Worm (Caenorhabditis elegans) whole organism, early embryonic: ENCODE measurements around the gene Y41D4B.14.

Experiments used
- B0310.2 ChIP-seq: sonication (generic microtip); optimal IDR thresholded peaks from 2 replicates; lab custom pipeline; 2016; ENCODE audit warnings: mild to moderate bottlenecking, missing genetic modification characterization, missing compliant biosample characterization
- F13C5.2 ChIP-seq: sonication (generic microtip); optimal IDR thresholded peaks from 2 replicates; lab custom pipeline; 2017; ENCODE audit warnings: mild to moderate bottlenecking, missing genetic modification characterization, inconsistent platforms, missing compliant biosample characterization
- aly-1 ChIP-seq: sonication (generic microtip); optimal IDR thresholded peaks from 2 replicates; lab custom pipeline; 2016; ENCODE audit warnings: missing genetic modification characterization, missing compliant biosample characterization
- ama-1 ChIP-seq: fragments of 150-350 bp; optimal IDR thresholded peaks from 2 replicates; lab custom pipeline; 2014
- ceh-13 ChIP-seq: fragments of 200-800 bp; sonication (Bioruptor generic); optimal IDR thresholded peaks from 2 replicates; lab custom pipeline; 2018; ENCODE audit warnings: mild to moderate bottlenecking, missing genetic modification characterization, missing compliant biosample characterization
- ceh-36 ChIP-seq: sonication (generic microtip); optimal IDR thresholded peaks from 2 replicates; lab custom pipeline; 2016; ENCODE audit warnings: missing genetic modification characterization, inconsistent platforms, missing compliant biosample characterization
- ets-7 ChIP-seq: sonication (generic microtip); optimal IDR thresholded peaks from 2 replicates; lab custom pipeline; 2016; ENCODE audit warnings: missing genotype, missing genetic modification characterization, missing compliant biosample characterization
- flt-1 ChIP-seq: fragments of 200-800 bp; sonication (Bioruptor generic); IDR thresholded peaks from 2 replicates; pipeline ENCODE4 v1.3.6; 2022; ENCODE audit warnings: missing genetic modification characterization, missing compliant biosample characterization
- hmbx-1 ChIP-seq: sonication (generic microtip); optimal IDR thresholded peaks from 2 replicates; lab custom pipeline; 2016; ENCODE audit warnings: mild to moderate bottlenecking, missing genetic modification characterization, missing compliant biosample characterization
- hmg-4 ChIP-seq: fragments of 200-800 bp; sonication (Bioruptor generic); optimal IDR thresholded peaks from 2 replicates; lab custom pipeline; 2018; ENCODE audit warnings: mild to moderate bottlenecking, missing genetic modification characterization, missing compliant biosample characterization
- hnd-1 ChIP-seq: sonication (generic microtip); optimal IDR thresholded peaks from 2 replicates; lab custom pipeline; 2016; ENCODE audit warnings: missing genetic modification characterization, missing compliant biosample characterization
- pes-1 ChIP-seq: fragments of 200-800 bp; sonication (Bioruptor generic); IDR thresholded peaks from 2 replicates; pipeline ENCODE4 v1.3.6; 2022; ENCODE audit warnings: missing genetic modification reagents, missing genetic modification characterization, missing compliant biosample characterization
- scrt-1 ChIP-seq: fragments of 200-800 bp; sonication (Bioruptor generic); IDR thresholded peaks from 2 replicates; pipeline ENCODE4 v1.3.6; 2022; ENCODE audit warnings: missing genetic modification characterization, missing compliant biosample characterization
- sea-1 ChIP-seq: fragments of 200-800 bp; sonication (Bioruptor generic); conservative IDR thresholded peaks from 2 replicates; pipeline ENCODE4 v1.3.6; 2022; ENCODE audit warnings: missing genetic modification characterization, missing compliant biosample characterization
- tbx-11 ChIP-seq: fragments of 200-800 bp; sonication (Bioruptor generic); IDR thresholded peaks from 2 replicates; pipeline ENCODE4 v1.3.6; 2022; ENCODE audit warnings: missing genetic modification characterization, missing compliant biosample characterization
- tbx-37 ChIP-seq: fragments of 200-800 bp; sonication (Bioruptor generic); conservative IDR thresholded peaks from 2 replicates; pipeline ENCODE4 v1.3.6; 2022; ENCODE audit warnings: missing genetic modification reagents, missing genetic modification characterization, missing compliant biosample characterization
- tra-4 ChIP-seq: sonication (generic microtip); optimal IDR thresholded peaks from 2 replicates; lab custom pipeline; 2017; ENCODE audit warnings: missing genetic modification characterization, missing compliant biosample characterization

Gene Y41D4B.14

DNA sequence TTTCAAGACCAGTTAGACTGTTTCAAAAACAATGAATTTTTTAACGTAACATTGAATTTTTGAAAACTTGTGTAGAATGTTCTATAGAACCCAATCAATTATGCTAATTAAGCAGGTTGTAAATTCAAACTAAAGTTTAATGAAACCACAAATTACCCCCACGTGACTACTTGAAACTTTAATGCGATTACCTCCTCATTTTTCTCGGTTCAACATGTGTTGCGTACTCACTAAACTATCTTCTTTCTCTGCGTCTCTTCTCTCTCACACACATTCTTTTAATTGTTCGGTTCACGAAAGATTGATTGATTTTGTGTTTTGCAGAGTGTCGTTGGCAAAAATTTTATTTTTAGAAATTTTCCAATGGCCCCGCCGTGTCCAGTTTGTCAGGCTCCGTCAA lies 46.9 kb downstream of the Y41D4B.14 start, which contains the start of gene nhr-87:
Gene nhr-87 (plus strand): TSS at position 318 of the 400 bp plus-strand sequence.
- TF ChIP-seq sea-1 (GFP tag; lab: Robert Waterston, UW): no peak
- no peak for TF ChIP-seq hnd-1
- no peak for TF ChIP-seq tbx-37 (GFP tag; lab: Robert Waterston, UW)
- TF ChIP-seq tra-4: no peak
- TF ChIP-seq ceh-36 (tag; lab: Kevin White, UChicago): no peak
- TF ChIP-seq ama-1 (lab: Kevin White, UChicago): no peak
- TF ChIP-seq tbx-11 (GFP tag; lab: Robert Waterston, UW): no peak
- TF ChIP-seq hmbx-1: no peak
- no peak for TF ChIP-seq hmg-4 (GFP tag; lab: Kevin White, UChicago)
- TF ChIP-seq B0310.2 (tag; lab: Kevin White, UChicago): no peak
- no peak for TF ChIP-seq aly-1 (tag; lab: Kevin White, UChicago)

DNA sequence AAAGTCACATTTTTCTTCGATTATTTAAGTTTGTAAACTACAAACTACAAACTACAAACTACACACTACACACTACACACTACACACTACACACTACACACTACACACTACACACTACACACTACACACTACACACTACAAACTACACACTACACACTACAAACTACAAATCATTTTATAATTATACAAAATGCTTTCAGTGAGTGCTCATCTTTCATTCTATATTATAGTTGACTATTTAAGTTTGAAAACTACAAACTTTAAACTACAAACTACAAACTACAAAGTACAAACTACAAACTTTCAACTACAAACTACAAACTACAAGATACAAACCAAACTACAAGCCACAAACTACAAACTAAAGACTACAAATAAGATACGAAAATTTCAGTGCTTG lies 47.6 kb downstream of the Y41D4B.14 start:
- TF ChIP-seq ets-7 (tag; lab: Kevin White, UChicago): no peak
- TF ChIP-seq ama-1 (lab: Kevin White, UChicago): no peak
- no peak for TF ChIP-seq hmbx-1
- TF ChIP-seq B0310.2 (tag; lab: Kevin White, UChicago): no peak
- no peak for TF ChIP-seq pes-1
- TF ChIP-seq tbx-37 (GFP tag; lab: Robert Waterston, UW): no peak
- no peak for TF ChIP-seq ceh-13 (GFP tag; lab: Kevin White, UChicago)
- no peak for TF ChIP-seq sea-1 (GFP tag; lab: Robert Waterston, UW)
- TF ChIP-seq F13C5.2 (tag; lab: Kevin White, UChicago): no peak
- TF ChIP-seq hmg-4 (GFP tag; lab: Kevin White, UChicago): no peak
- TF ChIP-seq flt-1 (GFP tag; lab: Robert Waterston, UW): no peak
- no peak for TF ChIP-seq scrt-1 (GFP tag; lab: Robert Waterston, UW)
- TF ChIP-seq hnd-1: no peak
- TF ChIP-seq tra-4: no peak
- no peak for TF ChIP-seq aly-1 (tag; lab: Kevin White, UChicago)
- TF ChIP-seq tbx-11 (GFP tag; lab: Robert Waterston, UW): no peak
- no peak for TF ChIP-seq ceh-36 (tag; lab: Kevin White, UChicago)

DNA sequence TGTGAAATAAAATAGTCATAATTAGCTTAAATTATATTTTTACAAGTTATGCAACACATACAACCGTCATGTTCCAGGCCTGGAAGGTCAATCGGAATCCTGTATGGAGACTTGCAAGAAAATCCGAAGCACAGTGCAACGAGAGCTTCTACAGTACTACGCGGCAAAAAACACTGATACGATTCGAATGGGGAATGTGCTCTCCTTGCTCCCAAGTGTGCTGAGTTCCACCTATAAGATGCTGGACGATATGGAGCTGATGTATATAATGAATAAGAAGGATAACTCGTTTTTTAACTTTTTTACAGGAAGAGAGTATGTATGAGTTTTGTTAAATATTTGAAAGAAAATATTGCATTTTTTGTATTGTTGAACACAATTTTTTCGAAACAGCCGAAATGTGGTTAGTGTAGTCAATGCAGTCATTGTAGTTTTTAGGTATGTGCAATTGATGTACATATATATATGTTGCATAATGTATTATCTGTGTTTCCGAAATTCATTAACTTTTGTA lies 49.6 kb downstream of the Y41D4B.14 start, which contains the start of gene nhr-146:
Gene nhr-146 (plus strand): TSS at position 464 of the 514 bp plus-strand sequence.
- no peak for TF ChIP-seq ets-7 (tag; lab: Kevin White, UChicago)
- TF ChIP-seq B0310.2 (tag; lab: Kevin White, UChicago): no peak
- TF ChIP-seq F13C5.2 (tag; lab: Kevin White, UChicago): no peak
- no peak for TF ChIP-seq hnd-1
- no peak for TF ChIP-seq sea-1 (GFP tag; lab: Robert Waterston, UW)
- TF ChIP-seq hmbx-1: no peak
- no peak for TF ChIP-seq tbx-37 (GFP tag; lab: Robert Waterston, UW)
- TF ChIP-seq scrt-1 (GFP tag; lab: Robert Waterston, UW): no peak

DNA sequence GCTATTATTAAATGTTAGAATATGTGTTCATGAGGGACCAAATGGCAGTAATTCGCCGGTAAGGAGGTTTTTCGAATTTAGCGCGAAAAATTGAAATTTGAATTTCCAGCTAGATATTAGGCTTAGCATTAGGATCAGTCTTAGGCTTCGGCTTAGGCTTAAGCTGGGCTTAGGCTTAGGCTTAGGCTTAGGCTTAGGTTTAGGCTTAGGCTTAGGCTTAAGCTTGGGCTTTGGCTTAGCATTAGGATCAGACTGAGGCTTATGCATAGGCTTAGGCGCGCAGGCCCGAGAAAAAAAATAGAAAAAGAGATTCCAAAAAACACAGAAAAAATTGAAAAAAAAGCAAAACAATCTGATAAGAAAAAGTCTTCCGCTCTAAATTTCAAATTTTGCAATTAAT lies 51.5 kb downstream of the Y41D4B.14 start:
- peak; percentile 61 for TF ChIP-seq ceh-36 (tag; lab: Kevin White, UChicago)
- TF ChIP-seq B0310.2 (tag; lab: Kevin White, UChicago): no peak
- TF ChIP-seq flt-1 (GFP tag; lab: Robert Waterston, UW): no peak
